Fruit fly (Drosophila melanogaster) whole organism, embryonic: ENCODE results near the gene CG15742.

Source experiments
- CG10431 ChIP-seq: fragments of 200-800 bp; sonication (Bioruptor generic); optimal IDR thresholded peaks from 3 replicates; lab custom pipeline; 2018; ENCODE audit warnings: missing biosample characterization, mild to moderate bottlenecking, missing genetic modification characterization
- CG11696 ChIP-seq: fragments of 200-800 bp; sonication (Bioruptor generic); IDR thresholded peaks from 2 replicates; pipeline ENCODE4 v1.3.6; 2022; ENCODE audit warnings: missing biosample characterization, missing genetic modification characterization
- CG1647 ChIP-seq: fragments of 200-800 bp; sonication (Bioruptor generic); optimal IDR thresholded peaks from 3 replicates; lab custom pipeline; 2016; ENCODE audit warnings: missing biosample characterization, missing genetic modification characterization
- CG2199 ChIP-seq: fragments of 200-800 bp; sonication (Bioruptor generic); IDR thresholded peaks from 3 replicates; pipeline ENCODE4 v1.3.6; 2022; ENCODE audit warnings: missing biosample characterization, missing genetic modification characterization
- CG2678 ChIP-seq: fragments of 200-800 bp; sonication (Bioruptor generic); optimal IDR thresholded peaks from 3 replicates; lab custom pipeline; 2019; ENCODE audit warnings: missing biosample characterization, mild to moderate bottlenecking, missing genetic modification characterization, moderate library complexity
- CG31441 ChIP-seq: fragments of 200-800 bp; sonication (Bioruptor generic); IDR thresholded peaks from 2 replicates; pipeline ENCODE4 v1.3.6; 2022; ENCODE audit warnings: missing biosample characterization, missing genetic modification characterization
- CG34224 ChIP-seq: fragments of 200-800 bp; sonication (Bioruptor generic); IDR thresholded peaks from 3 replicates; pipeline ENCODE4 v1.3.6; 2022; ENCODE audit warnings: missing biosample characterization, missing genetic modification characterization; ENCODE audit not compliant: partially characterized antibody
- CG4424 ChIP-seq: fragments of 200-800 bp; sonication (Bioruptor generic); optimal IDR thresholded peaks from 3 replicates; lab custom pipeline; 2016; ENCODE audit warnings: missing biosample characterization, missing genetic modification characterization
- CG5180 ChIP-seq: fragments of 200-800 bp; sonication (Bioruptor generic); optimal IDR thresholded peaks from 3 replicates; lab custom pipeline; 2017; ENCODE audit warnings: missing biosample characterization, missing genetic modification characterization, mild to moderate bottlenecking, moderate library complexity, missing genetic modification reagents
- CG9609 ChIP-seq: fragments of 200-800 bp; sonication (Bioruptor generic); optimal IDR thresholded peaks from 3 replicates; lab custom pipeline; 2016; ENCODE audit warnings: missing biosample characterization, missing genetic modification characterization
- CG9727 ChIP-seq: fragments of 200-800 bp; sonication (Bioruptor generic); optimal IDR thresholded peaks from 3 replicates; lab custom pipeline; 2017; ENCODE audit warnings: missing biosample characterization, mild to moderate bottlenecking, missing genetic modification characterization
- CG9817 ChIP-seq: fragments of 200-800 bp; sonication (Bioruptor generic); optimal IDR thresholded peaks from 2 replicates; lab custom pipeline; 2018; ENCODE audit warnings: missing biosample characterization, mild to moderate bottlenecking, missing genetic modification characterization, moderate library complexity
- CG9876 ChIP-seq: fragments of 200-800 bp; sonication (Bioruptor generic); optimal IDR thresholded peaks from 2 replicates; lab custom pipeline; 2016; ENCODE audit warnings: missing biosample characterization, missing genetic modification characterization
- CoRest ChIP-seq: fragments of 200-800 bp; sonication (Bioruptor generic); optimal IDR thresholded peaks from 3 replicates; lab custom pipeline; 2018; ENCODE audit warnings: missing biosample characterization, mild to moderate bottlenecking, missing genetic modification characterization, moderate library complexity
- Dip2 ChIP-seq: fragments of 200-800 bp; sonication (Bioruptor generic); IDR thresholded peaks from 2 replicates; pipeline ENCODE4 v1.3.6; 2022; ENCODE audit warnings: missing biosample characterization, missing genetic modification characterization
- Dll ChIP-seq: fragments of 200-800 bp; sonication (Bioruptor generic); IDR thresholded peaks from 4 replicates; pipeline ENCODE4 v1.3.6; 2022; ENCODE audit warnings: missing biosample characterization, missing genetic modification characterization; ENCODE audit not compliant: partially characterized antibody
- Drgx ChIP-seq: fragments of 200-800 bp; sonication (Bioruptor generic); IDR thresholded peaks from 2 replicates; pipeline ENCODE4 v1.3.6; 2022; ENCODE audit warnings: missing biosample characterization, missing genetic modification characterization
- E2f2 ChIP-seq: fragments of 200-800 bp; sonication (Bioruptor generic); IDR thresholded peaks from 2 replicates; pipeline ENCODE4 v1.3.6; 2022; ENCODE audit warnings: missing biosample characterization, missing genetic modification characterization
- Elba2 ChIP-seq: fragments of 200-800 bp; sonication (Bioruptor generic); optimal IDR thresholded peaks from 3 replicates; lab custom pipeline; 2016; ENCODE audit warnings: missing biosample characterization, missing genetic modification characterization
- H15 ChIP-seq: fragments of 200-800 bp; sonication (Bioruptor generic); IDR thresholded peaks from 3 replicates; pipeline ENCODE4 v1.3.6; 2022; ENCODE audit warnings: missing biosample characterization, missing genetic modification characterization
- H2.0 ChIP-seq: fragments of 200-800 bp; sonication (Bioruptor generic); IDR thresholded peaks from 2 replicates; pipeline ENCODE4 v1.3.6; 2022; ENCODE audit warnings: missing biosample characterization, missing genetic modification characterization
- Hr78 ChIP-seq, 2 experiments: fragments of 200-800 bp in 1 of 2; fragments of >200 bp in 1 of 2; sonication (Bioruptor generic) in 1 of 2; optimal IDR thresholded peaks; 2 replicates each; lab custom pipeline; 2017 to 2019; ENCODE audit warnings: missing biosample characterization in 2 of 2, missing genetic modification characterization in 2 of 2, mild to moderate bottlenecking in 1 of 2, moderate library complexity in 1 of 2
- Lhr ChIP-seq: fragments of 200-800 bp; sonication (Bioruptor generic); optimal IDR thresholded peaks from 3 replicates; lab custom pipeline; 2017; ENCODE audit warnings: mild to moderate bottlenecking, missing biosample characterization, missing genetic modification reagents, missing genetic modification characterization
- NK7.1 ChIP-seq: fragments of 200-800 bp; sonication (Bioruptor generic); optimal IDR thresholded peaks from 3 replicates; lab custom pipeline; 2016; ENCODE audit warnings: missing biosample characterization, missing genetic modification characterization
- Nf-YC ChIP-seq: fragments of 200-800 bp; optimal IDR thresholded peaks from 3 replicates; lab custom pipeline; 2019; ENCODE audit warnings: missing biosample characterization, mild to moderate bottlenecking, missing genetic modification characterization, moderate library complexity
- Sry-δ ChIP-seq: fragments of 200-800 bp; sonication (Bioruptor generic); optimal IDR thresholded peaks from 2 replicates; lab custom pipeline; 2016; ENCODE audit warnings: missing biosample characterization, missing genetic modification characterization
- TFAM ChIP-seq: fragments of 200-800 bp; sonication (Bioruptor generic); optimal IDR thresholded peaks from 2 replicates; lab custom pipeline; 2017; ENCODE audit warnings: missing biosample characterization, missing genetic modification characterization, inconsistent platforms
- abd-A ChIP-seq: fragments of 200-800 bp; sonication (Bioruptor generic); optimal IDR thresholded peaks from 3 replicates; lab custom pipeline; 2019; ENCODE audit warnings: missing biosample characterization, mild to moderate bottlenecking, missing genetic modification characterization, moderate library complexity
- bsh ChIP-seq, 2 experiments: fragments of 200-800 bp; sonication (Bioruptor generic); optimal IDR thresholded peaks; 2 replicates each; lab custom pipeline; 2017 to 2018; ENCODE audit warnings: mild to moderate bottlenecking in 2 of 2, missing biosample characterization in 2 of 2, missing genetic modification characterization in 2 of 2, moderate library complexity in 1 of 2
- cad ChIP-seq: fragments of >200 bp; optimal IDR thresholded peaks from 2 replicates; lab custom pipeline; 2017; ENCODE audit warnings: missing biosample characterization, missing genetic modification characterization
- cg ChIP-seq: fragments of 200-800 bp; sonication (Bioruptor generic); optimal IDR thresholded peaks from 3 replicates; lab custom pipeline; 2019; ENCODE audit warnings: missing biosample characterization, mild to moderate bottlenecking, missing genetic modification characterization, moderate library complexity
- corto ChIP-seq: fragments of 200-800 bp; sonication (Bioruptor generic); optimal IDR thresholded peaks from 2 replicates; lab custom pipeline; 2016; ENCODE audit warnings: missing biosample characterization, mild to moderate bottlenecking, missing genetic modification characterization, moderate library complexity
- ems ChIP-seq: fragments of 200-800 bp; sonication (Bioruptor generic); optimal IDR thresholded peaks from 3 replicates; lab custom pipeline; 2016; ENCODE audit warnings: missing biosample characterization, missing genetic modification characterization
- gfzf ChIP-seq: fragments of 200-800 bp; sonication (Bioruptor generic); optimal IDR thresholded peaks from 2 replicates; lab custom pipeline; 2016; ENCODE audit warnings: missing biosample characterization, mild to moderate bottlenecking, missing genetic modification characterization, moderate library complexity
- hbn ChIP-seq: fragments of 200-800 bp; sonication (Bioruptor generic); IDR thresholded peaks from 2 replicates; pipeline ENCODE4 v1.3.6; 2022; ENCODE audit warnings: missing biosample characterization, missing genetic modification characterization; ENCODE audit not compliant: partially characterized antibody
- hth ChIP-seq: fragments of >200 bp; optimal IDR thresholded peaks from 2 replicates; lab custom pipeline; 2017; ENCODE audit warnings: inconsistent platforms
- lilli ChIP-seq: fragments of 200-800 bp; sonication (Bioruptor generic); optimal IDR thresholded peaks from 3 replicates; lab custom pipeline; 2016; ENCODE audit warnings: missing biosample characterization, missing genetic modification characterization
- nerfin-1 ChIP-seq: fragments of 200-800 bp; sonication (Bioruptor generic); optimal IDR thresholded peaks from 3 replicates; lab custom pipeline; 2019; ENCODE audit warnings: missing biosample characterization, mild to moderate bottlenecking, missing genetic modification characterization, moderate library complexity
- oc ChIP-seq: fragments of 200-800 bp; sonication (Bioruptor generic); optimal IDR thresholded peaks from 2 replicates; lab custom pipeline; 2018; ENCODE audit warnings: missing biosample characterization, mild to moderate bottlenecking, missing genetic modification characterization, moderate library complexity
- phol ChIP-seq: fragments of 200-800 bp; sonication (Bioruptor generic); optimal IDR thresholded peaks from 3 replicates; lab custom pipeline; 2018; ENCODE audit warnings: missing biosample characterization, mild to moderate bottlenecking, missing genetic modification characterization, moderate library complexity
- pzg ChIP-seq: fragments of 200-800 bp; sonication (Bioruptor generic); optimal IDR thresholded peaks from 3 replicates; lab custom pipeline; 2018; ENCODE audit warnings: missing biosample characterization, mild to moderate bottlenecking, missing genetic modification characterization, moderate library complexity
- ranshi ChIP-seq: fragments of 200-800 bp; sonication (Bioruptor generic); IDR thresholded peaks from 2 replicates; pipeline ENCODE4 v1.3.6; 2022; ENCODE audit warnings: missing biosample characterization, missing genetic modification characterization
- sens ChIP-seq: fragments of 200-800 bp; sonication (Bioruptor generic); peaks from one replicate; lab custom pipeline; 2016; ENCODE audit warnings: missing biosample characterization, missing genetic modification characterization
- seq ChIP-seq: fragments of 200-800 bp; sonication (Bioruptor generic); IDR thresholded peaks from 2 replicates; pipeline ENCODE4 v1.3.6; 2022; ENCODE audit warnings: missing biosample characterization, missing genetic modification characterization
- sima ChIP-seq: fragments of 200-800 bp; sonication (Bioruptor generic); optimal IDR thresholded peaks from 2 replicates; lab custom pipeline; 2016; ENCODE audit warnings: missing biosample characterization, missing genetic modification characterization
- slbo ChIP-seq: fragments of 200-800 bp; sonication (Bioruptor generic); IDR thresholded peaks from 2 replicates; pipeline ENCODE4 v1.3.6; 2022; ENCODE audit warnings: missing biosample characterization, missing genetic modification characterization
- sqz ChIP-seq: fragments of 200-800 bp; sonication (Bioruptor generic); optimal IDR thresholded peaks from 3 replicates; lab custom pipeline; 2018; ENCODE audit warnings: missing biosample characterization, mild to moderate bottlenecking, missing genetic modification characterization
- stc ChIP-seq: fragments of 200-800 bp; sonication (Bioruptor generic); IDR thresholded peaks from 2 replicates; pipeline ENCODE4 v1.3.6; 2022; ENCODE audit warnings: missing biosample characterization, missing genetic modification characterization
- tx ChIP-seq: fragments of 200-800 bp; sonication (Bioruptor generic); optimal IDR thresholded peaks from 2 replicates; lab custom pipeline; 2016; ENCODE audit warnings: missing biosample characterization, missing genetic modification characterization
- unc-4 ChIP-seq: fragments of 200-800 bp; sonication (Bioruptor generic); IDR thresholded peaks from 2 replicates; pipeline ENCODE4 v1.3.6; 2022; ENCODE audit warnings: missing biosample characterization, missing genetic modification characterization; ENCODE audit not compliant: partially characterized antibody
- wor ChIP-seq: fragments of 200-800 bp; sonication (Bioruptor generic); IDR thresholded peaks from 2 replicates; pipeline ENCODE4 v1.3.6; 2022; ENCODE audit warnings: missing biosample characterization, missing genetic modification characterization
- zf30C ChIP-seq: fragments of 200-800 bp; sonication (Bioruptor generic); optimal IDR thresholded peaks from 3 replicates; lab custom pipeline; 2018; ENCODE audit warnings: missing biosample characterization, mild to moderate bottlenecking, missing genetic modification characterization

CG15742 gene

DNA sequence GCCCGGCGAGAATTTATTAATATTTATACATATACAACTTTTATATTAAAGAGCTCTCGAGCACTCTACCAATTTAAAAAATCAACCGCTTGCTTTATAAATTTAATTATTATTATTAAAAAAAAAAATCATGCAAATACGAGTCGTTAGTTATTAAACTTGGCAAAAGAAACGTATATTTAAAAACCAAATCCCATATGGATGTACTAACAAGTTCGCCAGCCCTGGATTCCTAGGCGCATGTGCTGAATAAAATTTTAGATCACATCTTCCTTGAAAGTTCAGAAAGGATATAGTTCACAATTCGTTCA lies 417 bp upstream of the CG15742 start, which contains the start of gene comt (continued):
- TF ChIP-seq wor (GFP tag; lab: Robert Waterston, UW): peak; percentile 32; the same call in 1 of the 2 replicates
- no peak for TF ChIP-seq gfzf (GFP tag; lab: Kevin White, UChicago)
- no peak for TF ChIP-seq CG9876 (GFP tag; lab: Kevin White, UChicago)
- no peak for TF ChIP-seq Lhr
- TF ChIP-seq CG1647: no peak
- TF ChIP-seq CG4424 (GFP tag; lab: Kevin White, UChicago): peak; percentile 64
- TF ChIP-seq nerfin-1 (tag; lab: Kevin White, UChicago): peak; percentile 44
- TF ChIP-seq unc-4 (GFP tag; lab: Robert Waterston, UW): no peak
- no peak for TF ChIP-seq TFAM
- TF ChIP-seq lilli (GFP tag; lab: Kevin White, UChicago): peak; percentile 16
- no peak for TF ChIP-seq Sry-δ (GFP tag; lab: Kevin White, UChicago)
- no peak for TF ChIP-seq tx (GFP tag; lab: Kevin White, UChicago)
- 0 out of 2 replicates have a peak, but pooled peaks have one; percentile 44 for TF ChIP-seq ranshi (GFP tag; lab: Robert Waterston, UW)
- TF ChIP-seq stc (GFP tag; lab: Robert Waterston, UW): peak; percentile 51; the same call in 1 of the 2 replicates
- TF ChIP-seq sima (GFP tag; lab: Kevin White, UChicago): no peak
- TF ChIP-seq hth (lab: Kevin White, UChicago): no peak
- TF ChIP-seq Drgx (GFP tag; lab: Robert Waterston, UW): peak; percentile 35; the same call in 1 of the 2 replicates
- TF ChIP-seq Elba2 (GFP tag; lab: Kevin White, UChicago): no peak
- TF ChIP-seq Dip2 (GFP tag; lab: Robert Waterston, UW): no peak
- peak; percentile 72 for TF ChIP-seq CoRest
- TF ChIP-seq Hr78 (GFP tag; optimal IDR thresholded peaks at IDR 0.05; lab: Kevin White, UChicago): no peak
- peak; percentile 4 for TF ChIP-seq ems (GFP tag; lab: Kevin White, UChicago)
- peak in 1 of 2 experiments; percentile 71 for TF ChIP-seq bsh (GFP tag; optimal IDR thresholded peaks at IDR 0.05; lab: Kevin White, UChicago)
- no peak for TF ChIP-seq sqz
- no peak for TF ChIP-seq CG5180
- TF ChIP-seq NK7.1: no peak
- TF ChIP-seq CG9609: no peak
- peak; percentile 46; the same call in 2 of the 3 replicates for TF ChIP-seq H15 (GFP tag; lab: Robert Waterston, UW)
- TF ChIP-seq CG10431: no peak

DNA sequence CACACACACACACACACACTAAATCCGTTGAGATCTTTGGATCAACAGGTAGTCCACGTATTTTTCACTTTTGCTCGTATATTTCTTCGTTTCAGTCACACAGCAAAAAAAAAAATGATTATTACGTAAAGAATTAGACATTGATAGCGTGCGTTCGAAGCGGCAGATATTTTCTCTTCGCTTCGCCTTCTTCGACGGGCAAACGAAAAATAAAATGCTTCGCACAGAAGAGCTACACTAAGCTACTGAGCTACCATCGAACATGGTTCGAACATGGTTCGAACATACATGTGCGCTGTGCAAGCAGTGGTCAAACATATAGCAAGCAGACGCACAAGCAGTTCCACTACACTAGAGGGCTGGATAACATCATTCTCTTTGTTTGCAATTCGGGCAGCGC lies 1.3 kb downstream of the CG15742 start:
- TF ChIP-seq CG2678 (tag; lab: Kevin White, UChicago) (peak; percentile 10), zf30C (GFP tag; lab: Kevin White, UChicago) (peak; percentile 24), seq (no peak), abd-A (tag; lab: Kevin White, UChicago) (no peak), oc (peak; percentile 4), cg (GFP tag; lab: Kevin White, UChicago) (peak; percentile 21), sens (peak; percentile 83), hbn (no peak), Nf-YC (tag; lab: Kevin White, UChicago) (peak; percentile 17), CG11696 (GFP tag; lab: Robert Waterston, UW) (no peak), Dll (GFP tag; lab: Robert Waterston, UW) (no peak), CG9727 (GFP tag; lab: Kevin White, UChicago) (no peak), phol (no peak), slbo (GFP tag; lab: Robert Waterston, UW) (peak; percentile 26; the same call in 1 of the 2 replicates), CG9817 (tag; lab: Kevin White, UChicago) (peak; percentile 1), CG34224 (GFP tag; lab: Robert Waterston, UW) (0 out of 3 replicates have a peak, but pooled peaks have one; percentile 20), H2.0 (GFP tag; lab: Robert Waterston, UW) (peak; percentile 30; the same call in 1 of the 2 replicates), E2f2 (peak; percentile 61), cad (no peak), pzg (GFP tag; lab: Kevin White, UChicago) (peak; percentile 23), CG31441 (GFP tag; lab: Robert Waterston, UW) (0 out of 2 replicates have a peak, but pooled peaks have one; percentile 13), CG2199 (GFP tag; lab: Robert Waterston, UW) (peak; percentile 97), corto (no peak)
